Worm (Caenorhabditis elegans) whole organism, L1 larva: ENCODE data around the gene T10C6.6.

Experiments used
- ceh-82 ChIP-seq, 3 experiments: fragments of 150-350 bp in 1 of 3; sonication (generic microtip) in 2 of 3; optimal IDR thresholded peaks; 2 replicates each; lab custom pipeline; 2014 to 2017; ENCODE audit warnings: missing biosample characterization in 3 of 3, missing genetic modification characterization in 3 of 3
- fos-1 ChIP-seq: fragments of 150-350 bp; optimal IDR thresholded peaks from 2 replicates; lab custom pipeline; 2014; ENCODE audit warnings: missing biosample characterization, missing genetic modification characterization
- grh-1 ChIP-seq: fragments of 200-800 bp; sonication (Bioruptor generic); IDR thresholded peaks from 2 replicates; pipeline ENCODE4 v1.3.6; 2022; ENCODE audit warnings: missing genetic modification reagents, missing genetic modification characterization, missing compliant biosample characterization
- jun-1 ChIP-seq: fragments of 150-350 bp; optimal IDR thresholded peaks from 2 replicates; lab custom pipeline; 2014; ENCODE audit warnings: missing biosample characterization, missing genetic modification reagents, missing genetic modification characterization
- lin-39 ChIP-seq: fragments of 150-350 bp; optimal IDR thresholded peaks from 2 replicates; lab custom pipeline; 2014; ENCODE audit warnings: missing biosample characterization, missing genetic modification reagents, missing genetic modification characterization
- mdl-1 ChIP-seq, 2 experiments: fragments of 150-350 bp; optimal IDR thresholded peaks; 2 replicates each; lab custom pipeline; 2014 to 2017; ENCODE audit warnings: missing biosample characterization in 2 of 2, missing genetic modification characterization in 2 of 2, inconsistent platforms in 1 of 2
- nhr-11 ChIP-seq: fragments of 150-350 bp; optimal IDR thresholded peaks from 2 replicates; lab custom pipeline; 2014; ENCODE audit warnings: missing biosample characterization, missing genetic modification characterization
- snpc-4 ChIP-seq: fragments of 150-350 bp; optimal IDR thresholded peaks from 2 replicates; lab custom pipeline; 2014; ENCODE audit warnings: missing biosample characterization, missing genetic modification characterization
- snu-23 ChIP-seq: sonication (generic microtip); optimal IDR thresholded peaks from 2 replicates; lab custom pipeline; 2016; ENCODE audit warnings: missing genetic modification characterization, missing compliant biosample characterization
- sox-4 ChIP-seq: sonication (generic microtip); optimal IDR thresholded peaks from 2 replicates; lab custom pipeline; 2016; ENCODE audit warnings: missing genetic modification characterization, missing compliant biosample characterization
- unc-62 ChIP-seq: fragments of 150-350 bp; optimal IDR thresholded peaks from 2 replicates; lab custom pipeline; 2014; ENCODE audit warnings: missing biosample characterization, missing genetic modification reagents, missing genetic modification characterization
- unc-98 ChIP-seq: fragments of 200-800 bp; sonication (Bioruptor generic); IDR thresholded peaks from 2 replicates; pipeline ENCODE4 v1.3.6; 2022; ENCODE audit warnings: missing genetic modification characterization, missing compliant biosample characterization

DNA sequence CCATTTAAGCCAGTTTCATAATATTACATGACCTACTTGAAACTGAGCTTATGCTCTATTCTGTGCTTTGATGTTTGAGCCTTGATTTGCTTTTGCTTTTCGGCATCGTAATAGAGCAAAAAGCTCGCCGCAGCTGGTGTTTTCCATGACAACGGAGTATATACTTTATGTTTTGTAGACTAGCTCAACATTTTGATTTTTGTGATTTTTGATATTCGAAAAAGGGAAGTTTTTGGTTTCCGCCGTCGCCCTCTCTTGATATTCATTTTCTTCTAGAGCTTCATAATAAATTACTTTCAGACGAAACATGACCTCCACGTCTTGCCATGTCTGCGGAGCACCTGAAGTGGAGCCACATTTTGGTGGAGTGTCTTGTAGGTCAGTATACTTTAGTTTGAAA, 21.8 kb upstream of the T10C6.6 start, which contains the start of gene nhr-63:
- TF ChIP-seq nhr-11 (tag; lab: Kevin White, UChicago), result no peak
- TF ChIP-seq snpc-4, result no peak
- no peak for TF ChIP-seq ceh-82 (tag; optimal IDR thresholded peaks at IDR 0.05; lab: Kevin White, UChicago)
- no peak for TF ChIP-seq snu-23
- TF ChIP-seq fos-1 (tag; lab: Kevin White, UChicago), result no peak
- TF ChIP-seq unc-62 (GFP tag; lab: Kevin White, UChicago), result no peak
- no peak for TF ChIP-seq lin-39 (tag; lab: Kevin White, UChicago)
- TF ChIP-seq sox-4 (tag; lab: Kevin White, UChicago), result no peak
- no peak for TF ChIP-seq mdl-1 (tag; optimal IDR thresholded peaks at IDR 0.05; lab: Kevin White, UChicago)
- no peak for TF ChIP-seq unc-98
- no peak for TF ChIP-seq jun-1 (tag; lab: Kevin White, UChicago)
- TF ChIP-seq grh-1 (GFP tag; lab: Robert Waterston, UW), result no peak
